Worm (Caenorhabditis elegans) whole organism, young adult: ENCODE results near the gene K06A1.2.
A peak's percentile ranks its signal among the peaks of the same experiment; 100 is the strongest.

ENCODE experiments used
- D2030.7 ChIP-seq: fragments of 200-800 bp; sonication (Bioruptor generic); IDR thresholded peaks from 2 replicates; pipeline ENCODE4 v1.3.6; 2022; ENCODE audit warnings: missing genetic modification reagents, missing genetic modification characterization, missing compliant biosample characterization
- F37B4.10 ChIP-seq: fragments of 200-800 bp; sonication (Bioruptor generic); IDR thresholded peaks from 2 replicates; pipeline ENCODE4 v1.3.6; 2022; ENCODE audit warnings: missing genetic modification characterization, missing compliant biosample characterization
- K11D2.4 ChIP-seq: fragments of 200-800 bp; sonication (Bioruptor generic); IDR thresholded peaks from 2 replicates; pipeline ENCODE4 v1.3.6; 2022; ENCODE audit warnings: missing genetic modification reagents, missing genetic modification characterization, missing compliant biosample characterization
- K12H6.12 ChIP-seq: fragments of 200-800 bp; sonication (Bioruptor generic); optimal IDR thresholded peaks from 2 replicates; lab custom pipeline; 2018; ENCODE audit warnings: mild to moderate bottlenecking, missing genetic modification characterization, missing compliant biosample characterization
- T07F8.4 ChIP-seq: sonication (generic microtip); optimal IDR thresholded peaks from 2 replicates; lab custom pipeline; 2016; ENCODE audit warnings: mild to moderate bottlenecking, missing genetic modification characterization, moderate library complexity, missing compliant biosample characterization
- Y53F4B.3 ChIP-seq: fragments of 200-800 bp; sonication (Bioruptor generic); IDR thresholded peaks from 2 replicates; pipeline ENCODE4 v1.3.6; 2022; ENCODE audit warnings: missing genetic modification reagents, missing genetic modification characterization, missing compliant biosample characterization
- Y53G8AR.9 ChIP-seq: fragments of 200-800 bp; sonication (Bioruptor generic); conservative IDR thresholded peaks from 2 replicates; pipeline ENCODE4 v1.3.6; 2022; ENCODE audit warnings: missing genetic modification reagents, missing genetic modification characterization, missing compliant biosample characterization
- akir-1 ChIP-seq: fragments of 200-800 bp; sonication (Bioruptor generic); optimal IDR thresholded peaks from 2 replicates; lab custom pipeline; 2018; ENCODE audit warnings: mild to moderate bottlenecking, missing genetic modification characterization, moderate library complexity, missing compliant biosample characterization
- bed-2 ChIP-seq: fragments of 200-800 bp; sonication (Bioruptor generic); IDR thresholded peaks from 2 replicates; pipeline ENCODE4 v1.3.6; 2022; ENCODE audit warnings: missing genetic modification reagents, missing genetic modification characterization, missing compliant biosample characterization
- cebp-2 ChIP-seq: fragments of 200-800 bp; sonication (Bioruptor generic); IDR thresholded peaks from 2 replicates; pipeline ENCODE4 v1.3.6; 2022; ENCODE audit warnings: missing genetic modification characterization, missing compliant biosample characterization
- chd-7 ChIP-seq: sonication (generic microtip); optimal IDR thresholded peaks from 2 replicates; lab custom pipeline; 2016; ENCODE audit warnings: mild to moderate bottlenecking, missing genetic modification characterization, moderate library complexity, missing compliant biosample characterization
- egl-18 ChIP-seq: fragments of 200-800 bp; sonication (Bioruptor generic); IDR thresholded peaks from 2 replicates; pipeline ENCODE4 v1.3.6; 2022; ENCODE audit warnings: missing genetic modification reagents, missing genetic modification characterization, missing compliant biosample characterization
- egl-44 ChIP-seq: fragments of 200-800 bp; sonication (Bioruptor generic); IDR thresholded peaks from 2 replicates; pipeline ENCODE4 v1.3.6; 2022; ENCODE audit warnings: missing genetic modification reagents, missing genetic modification characterization, missing compliant biosample characterization
- egrh-3 ChIP-seq: fragments of 200-800 bp; sonication (Bioruptor generic); IDR thresholded peaks from 2 replicates; pipeline ENCODE4 v1.3.6; 2022; ENCODE audit warnings: missing genetic modification reagents, missing genetic modification characterization, missing compliant biosample characterization
- ekl-4 ChIP-seq: fragments of 200-800 bp; sonication (Bioruptor generic); IDR thresholded peaks from 2 replicates; pipeline ENCODE4 v1.3.6; 2022; ENCODE audit warnings: missing genetic modification reagents, missing genetic modification characterization, missing compliant biosample characterization
- ets-4 ChIP-seq: fragments of 200-800 bp; sonication (Bioruptor generic); optimal IDR thresholded peaks from 2 replicates; lab custom pipeline; 2018; ENCODE audit warnings: mild to moderate bottlenecking, missing genetic modification characterization, missing compliant biosample characterization
- fkh-3 ChIP-seq: sonication (generic microtip); optimal IDR thresholded peaks from 2 replicates; lab custom pipeline; 2016; ENCODE audit warnings: mild to moderate bottlenecking, missing genetic modification characterization, missing compliant biosample characterization
- hlh-26 ChIP-seq: fragments of 200-800 bp; sonication (Bioruptor generic); conservative IDR thresholded peaks from 2 replicates; pipeline ENCODE4 v1.3.6; 2022; ENCODE audit warnings: missing genetic modification reagents, missing genetic modification characterization, missing compliant biosample characterization
- let-526 ChIP-seq: fragments of 200-800 bp; sonication (Bioruptor generic); IDR thresholded peaks from 2 replicates; pipeline ENCODE4 v1.3.6; 2022; ENCODE audit warnings: missing genetic modification reagents, missing genetic modification characterization, missing compliant biosample characterization
- lin-35 ChIP-seq, 3 experiments: fragments of 150-350 bp in 2 of 3; sonication (generic microtip) in 1 of 3; optimal IDR thresholded peaks; 2 replicates each; lab custom pipeline; 2014 to 2018; ENCODE audit warnings: missing biosample characterization in 3 of 3, missing genetic modification characterization in 3 of 3, missing genetic modification reagents in 3 of 3
- lin-54 ChIP-seq: fragments of 200-800 bp; sonication (Bioruptor generic); optimal IDR thresholded peaks from 2 replicates; lab custom pipeline; 2018; ENCODE audit warnings: mild to moderate bottlenecking, missing genetic modification characterization, missing compliant biosample characterization
- madf-10 ChIP-seq: sonication (generic microtip); optimal IDR thresholded peaks from 2 replicates; lab custom pipeline; 2016; ENCODE audit warnings: mild to moderate bottlenecking, missing genetic modification characterization, missing compliant biosample characterization
- nfya-2 ChIP-seq: fragments of 200-800 bp; sonication (Bioruptor generic); IDR thresholded peaks from 2 replicates; pipeline ENCODE4 v1.3.6; 2022; ENCODE audit warnings: missing genetic modification reagents, missing genetic modification characterization, missing compliant biosample characterization
- nfyb-1 ChIP-seq: fragments of 200-800 bp; sonication (Bioruptor generic); IDR thresholded peaks from 2 replicates; pipeline ENCODE4 v1.3.6; 2022; ENCODE audit warnings: missing genetic modification reagents, missing genetic modification characterization, missing compliant biosample characterization
- nhr-90 ChIP-seq: sonication (generic microtip); optimal IDR thresholded peaks from 2 replicates; lab custom pipeline; 2016; ENCODE audit warnings: missing genotype, mild to moderate bottlenecking, missing genetic modification characterization, missing compliant biosample characterization
- pha-4 ChIP-seq: fragments of 150-350 bp; sonication (generic microtip); optimal IDR thresholded peaks from 2 replicates; lab custom pipeline; 2014; ENCODE audit warnings: missing biosample characterization, missing genetic modification reagents, missing genetic modification characterization
- rcor-1 ChIP-seq: fragments of 200-800 bp; sonication (Bioruptor generic); IDR thresholded peaks from 2 replicates; pipeline ENCODE4 v1.3.6; 2022; ENCODE audit warnings: missing genetic modification reagents, missing genetic modification characterization, missing compliant biosample characterization
- rpc-1 ChIP-seq, 2 experiments: fragments of 150-350 bp in 1 of 2; sonication (generic microtip) in 1 of 2; optimal IDR thresholded peaks; 2 replicates each; lab custom pipeline; 2014 to 2018; ENCODE audit warnings: missing biosample characterization in 1 of 2, missing genetic modification characterization in 1 of 2, missing genetic modification reagents in 1 of 2, missing genotype in 1 of 2
- snpc-1.3 ChIP-seq: sonication (generic microtip); optimal IDR thresholded peaks from 2 replicates; lab custom pipeline; 2017; ENCODE audit warnings: missing genetic modification characterization, mild to moderate bottlenecking, missing compliant biosample characterization, antibody characterized with exemption, moderate library complexity, missing genotype, missing genetic modification reagents; ENCODE audit not compliant: insufficient read depth
- zfh-2 ChIP-seq: fragments of 200-800 bp; sonication (Bioruptor generic); conservative IDR thresholded peaks from 2 replicates; pipeline ENCODE4 v1.3.6; 2022; ENCODE audit warnings: missing genetic modification reagents, missing genetic modification characterization, missing compliant biosample characterization

The K06A1.2 gene

DNA sequence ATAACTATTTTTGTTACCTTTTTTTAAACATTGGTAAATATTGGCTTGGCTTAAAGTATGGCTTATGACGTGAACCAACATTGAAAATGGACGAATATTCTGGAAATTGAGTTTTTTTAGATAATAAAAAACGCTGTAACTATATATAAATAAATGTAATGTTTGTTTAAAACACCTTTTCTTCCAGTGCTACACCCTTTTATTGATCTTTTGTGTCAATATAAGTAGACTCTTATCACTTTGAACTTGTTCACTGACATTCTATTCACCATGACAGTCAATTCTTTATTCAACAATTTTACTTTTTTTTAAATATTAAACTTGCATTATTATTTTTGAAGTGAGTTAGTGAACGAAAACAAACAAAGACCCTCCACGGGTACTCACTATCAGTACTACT lies 40.6 kb upstream of the K06A1.2 start, which contains the start of gene T25D10.1 (continued):
- TF ChIP-seq fkh-3 (tag; lab: Kevin White, UChicago), result no peak
- no peak for TF ChIP-seq D2030.7
- no peak for TF ChIP-seq Y53F4B.3 (GFP tag; lab: Robert Waterston, UW)
- TF ChIP-seq pha-4 (tag; lab: Kevin White, UChicago), result no peak
- TF ChIP-seq egl-44 (GFP tag; lab: Robert Waterston, UW), result no peak

DNA sequence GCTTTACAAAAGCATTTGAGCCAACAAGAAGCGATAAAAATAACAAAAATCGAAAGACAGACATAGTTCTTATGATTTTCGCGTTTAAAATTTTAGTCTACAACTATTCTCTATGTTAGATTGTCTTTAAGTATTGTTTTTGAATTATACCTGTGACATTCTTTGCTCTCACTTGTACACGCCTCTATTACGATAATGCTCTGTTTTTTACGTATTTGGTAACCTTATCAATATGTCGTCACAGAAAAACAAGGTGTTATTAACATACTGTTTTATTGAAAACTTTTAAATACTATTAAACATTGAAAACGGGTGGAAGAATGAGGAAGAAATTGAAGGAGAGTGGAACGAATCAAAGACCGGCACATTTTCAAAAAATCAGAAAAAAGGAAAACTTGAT lies 36.5 kb upstream of the K06A1.2 start, which contains the start of gene spp-11:
Gene spp-11, minus strand, starts transcription at position 101 of the 400 bp plus-strand sequence.
- TF ChIP-seq ets-4 (GFP tag; lab: Kevin White, UChicago) (no peak), Y53G8AR.9 (GFP tag; lab: Robert Waterston, UW) (no peak), T07F8.4 (tag; lab: Kevin White, UChicago) (no peak), cebp-2 (GFP tag; lab: Robert Waterston, UW) (no peak), egl-18 (GFP tag; lab: Robert Waterston, UW) (no peak), chd-7 (tag; lab: Kevin White, UChicago) (no peak), madf-10 (tag; lab: Kevin White, UChicago) (no peak), K12H6.12 (tag; lab: Kevin White, UChicago) (no peak), nfya-2 (no peak)

DNA sequence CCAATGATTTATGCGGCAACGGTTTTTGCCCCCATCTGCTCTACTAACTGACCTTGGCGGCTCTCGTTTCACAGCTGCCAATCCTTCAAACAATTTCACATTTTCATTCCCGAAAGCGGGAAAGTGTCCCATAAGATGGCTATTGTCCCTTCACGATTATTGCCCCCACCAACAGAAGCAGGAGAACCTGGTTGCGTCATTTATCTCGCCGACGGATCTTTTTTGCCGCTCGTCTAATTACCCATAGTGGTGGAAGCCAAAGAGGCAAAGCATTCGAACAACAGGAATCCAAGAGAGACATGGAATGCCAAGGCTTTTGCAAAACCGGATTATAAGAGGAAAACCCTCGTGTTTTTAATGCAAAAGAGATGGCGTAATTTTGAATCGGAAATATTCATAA lies 34.7 kb upstream of the K06A1.2 start:
- TF ChIP-seq lin-35 (GFP tag; optimal IDR thresholded peaks at IDR 0.05; lab: Kevin White, UChicago), result no peak
- no peak for TF ChIP-seq F37B4.10 (GFP tag; lab: Robert Waterston, UW)
- TF ChIP-seq nfyb-1 (GFP tag; lab: Robert Waterston, UW), result no peak
- no peak for TF ChIP-seq K11D2.4
- TF ChIP-seq lin-54, result no peak
- TF ChIP-seq hlh-26, result no peak
- no peak for TF ChIP-seq rcor-1
- no peak for TF ChIP-seq snpc-1.3
- no peak for TF ChIP-seq let-526 (GFP tag; lab: Robert Waterston, UW)
- no peak for TF ChIP-seq ekl-4 (GFP tag; lab: Robert Waterston, UW)
- no peak for TF ChIP-seq nhr-90 (tag; lab: Kevin White, UChicago)
- no peak for TF ChIP-seq T07F8.4 (tag; lab: Kevin White, UChicago)
- TF ChIP-seq, all 124 proteins: peak for 0

DNA sequence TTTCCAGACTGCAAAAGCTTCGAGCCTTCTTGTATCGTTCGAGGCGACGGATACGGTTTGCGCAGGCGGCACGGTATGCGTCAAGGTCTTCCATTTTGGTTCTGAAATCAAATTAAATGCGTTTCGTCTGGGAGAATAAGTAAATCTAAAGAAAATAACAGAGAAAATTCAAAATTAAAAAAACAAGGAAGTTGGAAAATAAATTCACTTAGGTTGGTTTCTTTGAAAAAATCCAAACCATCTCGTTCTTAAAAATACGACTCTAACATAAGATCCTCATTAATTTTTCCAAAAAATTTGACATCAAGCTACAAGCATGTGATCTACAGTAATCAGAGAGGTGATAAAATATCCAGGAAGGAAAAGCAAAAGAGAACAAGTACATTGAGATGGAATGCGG lies 33.6 kb upstream of the K06A1.2 start, which contains the start of gene T25D10.4:
Gene T25D10.4, minus strand, starts transcription at position 101 of the 400 bp plus-strand sequence.
- TF ChIP-seq nhr-90 (tag; lab: Kevin White, UChicago) (no peak), rpc-1 (optimal IDR thresholded peaks at IDR 0.05; lab: Kevin White, UChicago) (no peak), rpc-1 (tag; optimal IDR thresholded peaks at IDR 0.05; lab: Kevin White, UChicago) (no peak), bed-2 (GFP tag; lab: Robert Waterston, UW) (no peak)

DNA sequence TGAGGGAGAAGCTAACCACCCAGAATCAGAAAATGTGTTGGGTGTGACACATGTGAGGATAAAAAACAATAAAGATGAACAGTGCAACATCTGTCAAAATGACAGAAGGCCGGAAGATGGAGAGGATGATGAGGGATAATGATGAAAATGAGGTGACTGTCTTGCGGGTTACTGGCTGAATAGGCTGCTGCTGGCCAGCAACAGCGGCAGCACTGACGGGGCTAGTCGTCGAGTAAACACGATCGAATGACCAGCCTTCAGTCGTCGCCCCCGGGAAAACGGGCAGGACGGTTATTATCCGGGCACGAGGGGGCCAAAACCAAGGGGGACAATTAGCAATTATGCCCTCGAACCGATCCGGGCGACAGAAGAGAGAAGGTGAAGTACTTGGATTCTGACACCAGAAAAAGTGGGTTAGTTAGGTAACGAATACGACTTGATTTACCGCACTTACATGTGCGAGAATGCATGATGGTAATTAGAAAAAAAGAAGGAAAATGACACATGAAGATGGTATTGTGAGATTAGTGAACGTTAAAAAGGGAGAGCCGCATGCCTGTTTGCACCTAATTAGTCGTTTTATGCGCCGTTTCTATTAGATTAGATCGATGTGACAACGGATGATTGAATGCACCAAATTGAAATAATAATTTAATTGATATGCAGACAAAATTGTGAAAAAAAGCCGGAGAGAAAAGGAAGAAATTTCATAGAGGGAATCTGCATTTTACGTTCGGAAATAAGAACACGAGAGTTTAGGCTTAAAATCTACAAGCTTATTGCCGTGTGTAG lies 32.0 kb upstream of the K06A1.2 start:
- 0 out of 2 replicates have a peak, but pooled peaks have one; percentile 11 for TF ChIP-seq egrh-3 (GFP tag; lab: Robert Waterston, UW)
- TF ChIP-seq zfh-2 (GFP tag; lab: Robert Waterston, UW), result peak; percentile 72
- no peak for TF ChIP-seq akir-1
